Fruit fly (Drosophila melanogaster) whole organism, wandering third instar larva: Measurements from ENCODE around the gene mav.

Experiments used
- Abd-B ChIP-seq: fragments of >200 bp; optimal IDR thresholded peaks from 2 replicates; lab custom pipeline; 2017; ENCODE audit warnings: missing biosample characterization, missing genetic modification characterization
- CG32264 ChIP-seq: fragments of 200-800 bp; sonication (Bioruptor generic); optimal IDR thresholded peaks from 2 replicates; lab custom pipeline; 2016; ENCODE audit warnings: missing biosample characterization, missing genetic modification characterization
- Dfd ChIP-seq: fragments of >200 bp; optimal IDR thresholded peaks from 2 replicates; lab custom pipeline; 2017; ENCODE audit warnings: missing biosample characterization, missing genetic modification characterization
- Dif ChIP-seq: fragments of 200-275, 200-300 bp; sonication (Bioruptor generic); optimal IDR thresholded peaks from 2 replicates; lab custom pipeline; 2018; ENCODE audit warnings: missing biosample characterization, missing genetic modification characterization; ENCODE audit not compliant: partially characterized antibody
- GATAd ChIP-seq: sonication (Bioruptor generic); optimal IDR thresholded peaks from 2 replicates; lab custom pipeline; 2016; ENCODE audit warnings: missing biosample characterization, missing genetic modification characterization
- Hnf4 ChIP-seq: fragments of 200-800 bp; sonication (Bioruptor generic); optimal IDR thresholded peaks from 2 replicates; lab custom pipeline; 2016; ENCODE audit warnings: missing biosample characterization, mild to moderate bottlenecking, missing genetic modification characterization
- Hr78 ChIP-seq: fragments of >200 bp; optimal IDR thresholded peaks from 2 replicates; lab custom pipeline; 2017; ENCODE audit warnings: missing biosample characterization, missing genetic modification characterization
- Hr83 ChIP-seq: fragments of 200-300 bp; sonication (Bioruptor generic); optimal IDR thresholded peaks from 2 replicates; lab custom pipeline; 2016; ENCODE audit warnings: missing biosample characterization, mild to moderate bottlenecking, missing genetic modification characterization, moderate library complexity; ENCODE audit not compliant: poor library complexity, severe bottlenecking
- Jra ChIP-seq: sonication (Bioruptor generic); optimal IDR thresholded peaks from 2 replicates; lab custom pipeline; 2016; ENCODE audit warnings: missing biosample characterization, missing genetic modification characterization
- Mio ChIP-seq: sonication (Bioruptor generic); optimal IDR thresholded peaks from 2 replicates; lab custom pipeline; 2016; ENCODE audit warnings: missing biosample characterization, missing genetic modification characterization
- N ChIP-seq: fragments of >200 bp; optimal IDR thresholded peaks from 2 replicates; lab custom pipeline; 2018; ENCODE audit warnings: missing biosample characterization, missing external identifiers, missing genetic modification characterization
- OdsH ChIP-seq: fragments of 200-800 bp; sonication (Bioruptor generic); optimal IDR thresholded peaks from 2 replicates; lab custom pipeline; 2016; ENCODE audit warnings: missing biosample characterization, mild to moderate bottlenecking, missing genetic modification characterization
- Rel ChIP-seq, 2 experiments: fragments of 200-800 bp; sonication (Bioruptor generic) in 1 of 2; optimal IDR thresholded peaks; 2 replicates in 1 of 2; 3 replicates in 1 of 2; lab custom pipeline; 2016 to 2019; ENCODE audit warnings: mild to moderate bottlenecking in 2 of 2, missing biosample characterization in 2 of 2, missing genetic modification characterization in 2 of 2, moderate library complexity in 1 of 2
- Vsx2 ChIP-seq: fragments of 200-300, 225-300 bp; sonication (Bioruptor generic); optimal IDR thresholded peaks from 2 replicates; lab custom pipeline; 2018; ENCODE audit warnings: missing biosample characterization, missing genetic modification characterization; ENCODE audit not compliant: partially characterized antibody
- br ChIP-seq: fragments of 200-800 bp; sonication (Bioruptor generic); optimal IDR thresholded peaks from 2 replicates; lab custom pipeline; 2016; ENCODE audit warnings: missing biosample characterization, missing genetic modification characterization
- brk ChIP-seq: fragments of 200-800 bp; sonication (Bioruptor generic); optimal IDR thresholded peaks from 2 replicates; lab custom pipeline; 2016; ENCODE audit warnings: missing biosample characterization, mild to moderate bottlenecking, missing genetic modification characterization
- dl ChIP-seq, 2 experiments: fragments of 175-275, 200-275 bp in 1 of 2; fragments of 200-275 bp in 1 of 2; sonication (Bioruptor generic); optimal IDR thresholded peaks; lab custom pipeline; 2018; ENCODE audit warnings: mild to moderate bottlenecking in 2 of 2, missing biosample characterization in 2 of 2, missing genetic modification characterization in 2 of 2, moderate library complexity in 2 of 2; ENCODE audit not compliant: partially characterized antibody in 2 of 2, insufficient read depth in 1 of 2
- dmrt93B ChIP-seq: fragments of 200-800 bp; sonication (Bioruptor generic); optimal IDR thresholded peaks from 2 replicates; lab custom pipeline; 2018; ENCODE audit warnings: missing biosample characterization, mild to moderate bottlenecking, missing genetic modification characterization
- dsf ChIP-seq: sonication (Bioruptor generic); optimal IDR thresholded peaks from 2 replicates; lab custom pipeline; 2016; ENCODE audit warnings: missing biosample characterization, missing genetic modification characterization, borderline replicate concordance
- ey ChIP-seq: fragments of 200-800 bp; sonication (Bioruptor generic); optimal IDR thresholded peaks from 2 replicates; lab custom pipeline; 2016; ENCODE audit warnings: missing biosample characterization, missing genetic modification characterization
- foxo ChIP-seq, 2 experiments: fragments of 200-800 bp; sonication (Bioruptor generic); optimal IDR thresholded peaks; 2 replicates in 1 of 2; 3 replicates in 1 of 2; lab custom pipeline; 2016 to 2017; ENCODE audit warnings: missing biosample characterization in 2 of 2, missing genetic modification characterization in 2 of 2
- fru ChIP-seq: fragments of 200-800 bp; sonication (Bioruptor generic); optimal IDR thresholded peaks from 3 replicates; lab custom pipeline; 2016; ENCODE audit warnings: missing biosample characterization, mild to moderate bottlenecking, missing genetic modification characterization
- h ChIP-seq: fragments of 200-800 bp; sonication (Bioruptor generic); optimal IDR thresholded peaks from 3 replicates; lab custom pipeline; 2016; ENCODE audit warnings: missing biosample characterization, mild to moderate bottlenecking, missing genetic modification characterization
- lola ChIP-seq: fragments of >200 bp; optimal IDR thresholded peaks from 2 replicates; lab custom pipeline; 2017; ENCODE audit warnings: missing biosample characterization, missing genetic modification characterization
- pan ChIP-seq: fragments of >200 bp; optimal IDR thresholded peaks from 2 replicates; lab custom pipeline; 2017
- psq ChIP-seq: fragments of 200-800 bp; sonication (Bioruptor generic); optimal IDR thresholded peaks from 3 replicates; lab custom pipeline; 2017; ENCODE audit warnings: missing biosample characterization, mild to moderate bottlenecking, missing genetic modification characterization, moderate library complexity
- rgr ChIP-seq: fragments of 200-800 bp; sonication (Bioruptor generic); optimal IDR thresholded peaks from 3 replicates; lab custom pipeline; 2016; ENCODE audit warnings: missing biosample characterization, mild to moderate bottlenecking, missing genetic modification characterization
- sv ChIP-seq: fragments of 200-800 bp; sonication (Bioruptor generic); optimal IDR thresholded peaks from 3 replicates; lab custom pipeline; 2016; ENCODE audit warnings: missing biosample characterization, missing genetic modification characterization
- tai ChIP-seq: sonication (Bioruptor generic); optimal IDR thresholded peaks from 2 replicates; lab custom pipeline; 2016; ENCODE audit warnings: missing biosample characterization, missing genetic modification characterization
- usp ChIP-seq: fragments of >200 bp; optimal IDR thresholded peaks from 2 replicates; lab custom pipeline; 2017; ENCODE audit warnings: missing biosample characterization, missing genetic modification characterization
- woc ChIP-seq: sonication (Bioruptor generic); optimal IDR thresholded peaks from 2 replicates; lab custom pipeline; 2016; ENCODE audit warnings: missing biosample characterization, mild to moderate bottlenecking, missing genetic modification characterization

mav gene

DNA sequence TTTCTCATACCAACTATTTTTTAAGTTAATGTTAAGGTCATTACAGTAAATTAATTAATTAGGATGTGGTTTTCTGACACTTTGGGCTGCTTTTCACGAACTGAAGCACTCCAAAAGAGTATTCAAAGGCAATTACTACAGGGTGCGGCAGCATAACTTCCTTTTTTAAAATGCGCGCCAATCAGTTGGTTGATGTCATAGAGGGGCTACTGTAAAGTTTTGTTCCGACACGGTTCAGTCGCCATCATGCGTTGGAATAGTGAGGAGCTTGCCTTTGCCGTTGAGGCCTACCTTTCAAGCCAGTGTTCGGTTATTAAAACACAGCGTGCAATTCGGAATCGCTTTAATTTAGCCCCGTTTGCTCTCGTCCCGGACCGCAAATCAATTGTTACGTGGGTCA lies 21.6 kb upstream of the mav start:
- no peak for TF ChIP-seq br
- no peak for TF ChIP-seq psq
- TF ChIP-seq dmrt93B (GFP tag; lab: Kevin White, UChicago) = no peak

DNA sequence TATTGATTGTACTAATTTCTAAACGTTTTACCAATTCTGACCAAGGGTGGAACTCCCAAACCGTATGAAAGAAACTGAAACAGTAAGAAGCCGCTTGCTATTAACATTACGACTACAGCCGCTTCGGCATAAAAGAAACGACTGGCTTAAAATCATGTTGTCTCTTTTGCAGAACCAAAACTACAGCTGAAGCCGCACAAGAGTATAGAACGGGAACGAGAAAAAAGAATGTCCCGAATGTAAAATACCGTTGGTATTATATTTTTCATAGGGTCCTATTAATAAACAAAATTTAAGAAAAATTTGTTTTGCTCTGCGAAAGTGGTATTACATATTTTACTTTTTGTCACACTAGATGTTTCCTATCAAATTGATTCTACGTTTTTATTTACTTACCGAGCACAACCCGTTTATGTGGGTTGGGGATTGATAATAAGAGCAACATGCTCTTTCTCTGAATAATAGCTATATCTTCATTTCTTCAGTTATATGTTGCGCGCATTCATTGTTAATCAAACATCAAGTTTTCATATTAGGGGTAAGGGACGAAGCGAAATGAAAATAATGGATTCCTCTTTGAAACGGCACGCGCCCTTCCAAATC lies 20.7 kb upstream of the mav start, which contains the start of gene Ekar:
Gene Ekar, minus strand, starts transcription at position 143 of the 603 bp plus-strand sequence.
- TF ChIP-seq dsf (GFP tag; lab: Kevin White, UChicago) (no peak), Hnf4 (GFP tag; lab: Kevin White, UChicago) (no peak), ey (GFP tag; lab: Kevin White, UChicago) (no peak)

DNA sequence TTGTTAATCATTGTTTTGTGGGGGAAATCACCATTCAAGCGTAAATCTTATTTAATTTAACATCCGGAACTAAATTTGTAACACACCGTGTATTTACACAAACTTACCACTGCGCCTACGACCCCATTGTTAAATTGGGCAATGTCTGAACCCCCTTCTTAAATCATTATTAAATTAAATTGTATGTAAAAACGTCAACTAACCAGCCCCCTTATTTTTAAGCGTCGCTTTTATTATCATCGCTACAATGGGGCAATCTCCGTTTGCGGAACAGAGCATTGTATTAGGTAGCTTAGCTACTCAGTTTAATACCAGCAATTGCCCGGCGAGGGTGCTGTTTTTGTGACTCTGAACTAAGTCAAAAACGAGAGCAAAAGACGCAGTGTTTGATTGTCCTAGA lies 3.6 kb upstream of the mav start, which contains the start of gene Gat:
Gene Gat, plus strand, starts transcription at position 301 of the 400 bp plus-strand sequence.
- TF ChIP-seq br = no peak
- TF ChIP-seq brk = no peak
- no peak for TF ChIP-seq fru
- TF ChIP-seq sv = no peak
- TF ChIP-seq Mio (GFP tag; lab: Kevin White, UChicago) = no peak
- TF ChIP-seq dmrt93B (GFP tag; lab: Kevin White, UChicago) = no peak
- TF ChIP-seq rgr (GFP tag; lab: Kevin White, UChicago) = no peak
- TF ChIP-seq Hr78 (GFP tag; lab: Kevin White, UChicago) = no peak
- TF ChIP-seq OdsH (GFP tag; lab: Kevin White, UChicago) = no peak
- TF ChIP-seq tai (GFP tag; lab: Kevin White, UChicago) = no peak
- no peak for TF ChIP-seq h
- TF ChIP-seq psq = no peak
- no peak for TF ChIP-seq Hnf4 (GFP tag; lab: Kevin White, UChicago)
- TF ChIP-seq CG32264 (GFP tag; lab: Kevin White, UChicago) = no peak

DNA sequence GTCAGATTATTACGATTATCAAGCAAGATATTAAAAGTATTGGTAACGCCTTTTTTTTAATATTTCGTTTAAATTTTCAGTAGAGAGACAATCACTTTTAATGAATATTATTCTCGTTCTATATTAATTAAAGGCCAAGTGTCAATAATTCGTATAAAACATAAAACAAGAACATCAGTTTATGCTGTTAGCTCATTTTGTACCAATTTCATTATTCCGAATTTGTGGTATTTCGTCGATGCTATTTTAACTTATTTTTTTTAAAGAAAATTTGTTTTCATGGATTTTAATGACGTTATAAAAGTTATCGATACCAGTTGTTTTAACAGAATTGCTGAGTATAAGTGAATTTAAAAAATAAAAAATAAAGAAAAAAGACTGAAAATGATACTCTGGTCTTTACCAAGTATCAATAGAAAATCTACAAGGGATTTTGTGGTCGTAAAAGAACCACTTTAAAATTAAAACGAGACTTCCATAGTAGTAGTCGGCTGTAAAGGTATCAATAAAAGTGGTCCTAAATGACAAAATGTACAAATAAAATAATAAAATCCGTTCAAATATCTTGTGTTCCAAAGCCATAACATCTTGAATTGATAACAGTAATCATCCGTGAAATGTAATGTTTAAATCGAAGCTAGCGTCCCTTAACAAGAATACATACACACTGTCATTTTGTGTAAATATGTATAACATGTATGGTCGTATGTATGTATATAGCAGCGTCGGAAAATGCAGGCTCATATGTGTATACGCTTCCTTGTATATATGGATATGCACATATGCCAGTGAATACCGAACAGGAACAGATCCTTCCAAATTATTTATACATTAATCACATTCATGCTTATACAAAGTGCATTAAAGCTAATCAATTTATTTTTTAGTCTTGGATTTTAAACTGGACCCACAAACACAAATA lies 15.2 kb downstream of the mav start, which contains the start of gene Eph:
Gene Eph, plus strand, starts transcription at position 287 of the 922 bp plus-strand sequence.
- TF ChIP-seq Dif (GFP tag; lab: Kevin White, UChicago) = no peak
- peak; percentile 69 for TF ChIP-seq woc (GFP tag; lab: Kevin White, UChicago)

DNA sequence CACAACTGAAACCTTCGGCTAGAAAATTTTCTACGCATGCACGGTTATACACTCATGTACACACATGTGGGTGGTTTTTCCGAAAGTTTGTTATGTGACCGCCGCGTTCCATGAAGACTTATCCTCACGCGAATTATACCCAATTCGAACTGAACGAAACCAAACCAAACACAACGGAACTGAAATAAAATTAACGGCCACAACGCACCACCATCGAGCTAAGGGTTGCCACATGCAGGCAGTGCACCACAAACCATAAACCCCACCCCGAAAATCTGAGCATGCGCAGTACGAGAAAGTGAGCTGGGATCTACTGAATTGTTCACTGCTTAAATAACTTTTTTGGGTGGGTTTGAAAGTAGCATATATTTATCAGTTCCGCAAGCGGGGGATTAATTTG lies 18.3 kb downstream of the mav start, which contains the start of gene onecut:
Gene onecut, minus strand, starts transcription at position 152 of the 400 bp plus-strand sequence.
- TF ChIP-seq lola (GFP tag; lab: Kevin White, UChicago) = no peak
- no peak for TF ChIP-seq foxo (GFP tag; optimal IDR thresholded peaks at IDR 0.05; lab: Kevin White, UChicago)
- no peak for TF ChIP-seq usp
- no peak for TF ChIP-seq rgr (GFP tag; lab: Kevin White, UChicago)
- no peak for TF ChIP-seq Vsx2
- no peak for TF ChIP-seq Mio (GFP tag; lab: Kevin White, UChicago)
- TF ChIP-seq Dif (GFP tag; lab: Kevin White, UChicago) = no peak
- TF ChIP-seq Jra = no peak
- no peak for TF ChIP-seq Rel (GFP tag; optimal IDR thresholded peaks at IDR 0.05; lab: Kevin White, UChicago)
- TF ChIP-seq Rel (tag; optimal IDR thresholded peaks at IDR 0.05; lab: Kevin White, UChicago) = no peak
- no peak for TF ChIP-seq dsf (GFP tag; lab: Kevin White, UChicago)
- no peak for TF ChIP-seq N
- TF ChIP-seq, all 38 proteins: peak for 0

DNA sequence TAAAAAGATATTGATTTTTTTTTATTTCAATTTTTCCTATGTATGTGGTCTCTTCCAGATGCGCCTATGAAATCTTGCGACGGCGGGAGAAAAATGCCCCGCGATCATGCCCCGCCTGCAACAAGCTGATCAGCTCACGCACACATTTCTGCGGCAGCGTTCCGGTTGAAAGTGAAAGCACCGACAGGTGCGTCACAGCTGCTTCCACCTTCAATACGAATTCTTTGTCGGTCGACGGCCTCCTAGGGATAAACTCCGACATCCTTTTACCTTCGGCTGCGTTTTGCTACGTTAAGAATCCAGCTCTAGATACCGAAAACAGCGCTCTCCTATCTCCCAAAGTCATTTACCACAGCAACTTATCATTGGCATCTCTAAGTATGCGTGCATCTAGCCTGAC lies 37.3 kb downstream of the mav start:
- TF ChIP-seq dl (GFP tag; optimal IDR thresholded peaks at IDR 0.05; lab: Kevin White, UChicago; ENCODE audit: insufficient read depth in 1 of 2, partially characterized antibody in 2 of 2) = no peak
- TF ChIP-seq h = no peak
- no peak for TF ChIP-seq Jra
- TF ChIP-seq lola (GFP tag; lab: Kevin White, UChicago) = no peak
- no peak for TF ChIP-seq br
- TF ChIP-seq pan (lab: Kevin White, UChicago) = no peak
- no peak for TF ChIP-seq Dfd (GFP tag; lab: Kevin White, UChicago)
- TF ChIP-seq brk = no peak
- no peak for TF ChIP-seq psq
- TF ChIP-seq dsf (GFP tag; lab: Kevin White, UChicago) = no peak
- no peak for TF ChIP-seq rgr (GFP tag; lab: Kevin White, UChicago)
- TF ChIP-seq GATAd (GFP tag; lab: Kevin White, UChicago) = no peak
- no peak for TF ChIP-seq Abd-B (GFP tag; lab: Kevin White, UChicago)
- no peak for TF ChIP-seq N
- no peak for TF ChIP-seq OdsH (GFP tag; lab: Kevin White, UChicago)
- no peak for TF ChIP-seq woc (GFP tag; lab: Kevin White, UChicago)
- TF ChIP-seq Hr83 (GFP tag; lab: Kevin White, UChicago) = no peak
- TF ChIP-seq Hnf4 (GFP tag; lab: Kevin White, UChicago) = no peak
- TF ChIP-seq tai (GFP tag; lab: Kevin White, UChicago) = no peak
